Worm (Caenorhabditis elegans) whole organism, L1 larva: ENCODE data around the gene str-227.
"Not testable (repeated sequence)": the region's sequence is repeated elsewhere in the genome, so short reads cannot be mapped to it uniquely, and the experiment has no call there.

Source experiments
- C04F5.9 ChIP-seq: sonication (generic microtip); optimal IDR thresholded peaks from 2 replicates; lab custom pipeline; 2016; ENCODE audit warnings: missing genetic modification characterization, missing compliant biosample characterization
- F16B12.6 ChIP-seq: fragments of 150-350 bp; optimal IDR thresholded peaks from 2 replicates; lab custom pipeline; 2014; ENCODE audit warnings: missing biosample characterization, missing genetic modification characterization
- aha-1 ChIP-seq: fragments of 150-350 bp; optimal IDR thresholded peaks from 2 replicates; lab custom pipeline; 2014; ENCODE audit warnings: missing biosample characterization, missing genetic modification characterization
- alr-1 ChIP-seq: fragments of 200-800 bp; sonication (Bioruptor generic); optimal IDR thresholded peaks from 2 replicates; lab custom pipeline; 2018; ENCODE audit warnings: borderline replicate concordance, mild to moderate bottlenecking, missing genetic modification characterization, missing compliant biosample characterization
- ceh-82 ChIP-seq, 3 experiments: fragments of 150-350 bp in 1 of 3; sonication (generic microtip) in 2 of 3; optimal IDR thresholded peaks; 2 replicates each; lab custom pipeline; 2014 to 2017; ENCODE audit warnings: missing biosample characterization in 3 of 3, missing genetic modification characterization in 3 of 3
- ceh-90 ChIP-seq: sonication (generic microtip); optimal IDR thresholded peaks from 2 replicates; lab custom pipeline; 2016; ENCODE audit warnings: missing genetic modification characterization, missing compliant biosample characterization
- ces-1 ChIP-seq: fragments of 150-350 bp; optimal IDR thresholded peaks from 2 replicates; lab custom pipeline; 2014; ENCODE audit warnings: missing biosample characterization, missing genetic modification reagents, missing genetic modification characterization
- efl-1 ChIP-seq, 4 experiments: fragments of 150-350 bp; optimal IDR thresholded peaks in 3 of 4; peaks in 1 of 4; 1 replicate in 1 of 4; 2 replicates in 3 of 4; lab custom pipeline; 2014; ENCODE audit warnings: missing biosample characterization in 2 of 4, missing genetic modification characterization in 2 of 4, missing genetic modification reagents in 2 of 4
- fkh-10 ChIP-seq: sonication (generic microtip); optimal IDR thresholded peaks from 2 replicates; lab custom pipeline; 2017; ENCODE audit warnings: missing biosample characterization, missing genetic modification reagents, missing genetic modification characterization
- fkh-4 ChIP-seq: sonication (generic microtip); optimal IDR thresholded peaks from 2 replicates; lab custom pipeline; 2016; ENCODE audit warnings: missing compliant biosample characterization, missing genetic modification characterization, borderline replicate concordance
- fos-1 ChIP-seq: fragments of 150-350 bp; optimal IDR thresholded peaks from 2 replicates; lab custom pipeline; 2014; ENCODE audit warnings: missing biosample characterization, missing genetic modification characterization
- hlh-4 ChIP-seq: sonication (generic microtip); optimal IDR thresholded peaks from 2 replicates; lab custom pipeline; 2016; ENCODE audit warnings: mild to moderate bottlenecking, missing genetic modification characterization, missing compliant biosample characterization
- lir-3 ChIP-seq: sonication (generic microtip); optimal IDR thresholded peaks from 2 replicates; lab custom pipeline; 2016; ENCODE audit warnings: mild to moderate bottlenecking, missing genetic modification characterization, moderate library complexity, missing compliant biosample characterization; ENCODE audit not compliant: poor library complexity
- nhr-20 ChIP-seq: sonication (generic microtip); optimal IDR thresholded peaks from 2 replicates; lab custom pipeline; 2016; ENCODE audit warnings: mild to moderate bottlenecking, missing genetic modification characterization, missing compliant biosample characterization
- nhr-237 ChIP-seq: fragments of 150-350 bp; optimal IDR thresholded peaks from 2 replicates; lab custom pipeline; 2014; ENCODE audit warnings: missing biosample characterization, missing genetic modification characterization
- nhr-28 ChIP-seq: fragments of 150-350 bp; optimal IDR thresholded peaks from 2 replicates; lab custom pipeline; 2014; ENCODE audit warnings: missing biosample characterization, missing genetic modification characterization
- nhr-71 ChIP-seq: sonication (generic microtip); optimal IDR thresholded peaks from 2 replicates; lab custom pipeline; 2016; ENCODE audit warnings: mild to moderate bottlenecking, missing genetic modification characterization, moderate library complexity, missing compliant biosample characterization
- nhr-84 ChIP-seq: sonication (generic microtip); optimal IDR thresholded peaks from 2 replicates; lab custom pipeline; 2017; ENCODE audit warnings: missing biosample characterization, missing genetic modification characterization
- pax-3 ChIP-seq: fragments of 200-800 bp; sonication (Bioruptor generic); optimal IDR thresholded peaks from 2 replicates; lab custom pipeline; 2018; ENCODE audit warnings: mild to moderate bottlenecking, missing genetic modification characterization, moderate library complexity, missing compliant biosample characterization
- tbx-2 ChIP-seq: sonication (generic microtip); optimal IDR thresholded peaks from 2 replicates; lab custom pipeline; 2016; ENCODE audit warnings: missing genetic modification characterization, missing compliant biosample characterization
- unc-130 ChIP-seq: fragments of 150-350 bp; optimal IDR thresholded peaks from 2 replicates; lab custom pipeline; 2017; ENCODE audit warnings: missing biosample characterization, missing genetic modification characterization, inconsistent platforms
- unc-30 ChIP-seq: sonication (generic microtip); optimal IDR thresholded peaks from 2 replicates; lab custom pipeline; 2017; ENCODE audit warnings: missing biosample characterization, missing genetic modification characterization
- unc-98 ChIP-seq: fragments of 200-800 bp; sonication (Bioruptor generic); IDR thresholded peaks from 2 replicates; pipeline ENCODE4 v1.3.6; 2022; ENCODE audit warnings: missing genetic modification characterization, missing compliant biosample characterization
- ztf-4 ChIP-seq: fragments of 150-350 bp; optimal IDR thresholded peaks from 2 replicates; lab custom pipeline; 2014; ENCODE audit warnings: missing biosample characterization, missing genetic modification characterization

str-227 gene

DNA sequence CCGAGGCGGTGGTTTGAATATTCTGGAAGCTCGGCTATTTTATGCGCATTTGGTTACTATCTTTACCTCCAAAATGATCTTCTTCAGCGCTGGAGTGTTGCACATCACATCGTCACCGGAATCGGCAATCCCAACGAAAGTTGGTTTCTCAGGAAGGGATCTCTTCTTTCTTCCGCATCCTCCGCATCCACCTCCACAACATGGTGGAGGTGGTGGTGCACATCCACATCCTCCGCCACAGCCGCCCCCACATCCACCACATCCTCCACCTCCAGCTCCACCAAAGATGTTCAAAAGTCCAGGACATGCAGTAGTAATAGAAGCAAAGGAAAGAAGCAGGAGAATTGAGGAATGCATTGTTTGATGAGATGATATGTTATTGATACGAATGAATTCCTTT is 39.4 kb downstream of the str-227 start, which contains the start of gene grl-31:
Gene grl-31, minus strand, starts transcription at position 357 of the 400 bp plus-strand sequence.
- TF ChIP-seq hlh-4 (tag; lab: Kevin White, UChicago) (no peak), ces-1 (no peak), lir-3 (tag; lab: Kevin White, UChicago) (no peak), unc-98 (GFP tag; lab: Robert Waterston, UW) (no peak), unc-30 (no peak), unc-130 (no peak), ztf-4 (no peak), nhr-84 (tag; lab: Kevin White, UChicago) (no peak), nhr-237 (no peak), fkh-10 (GFP tag; lab: Kevin White, UChicago) (no peak), aha-1 (tag; lab: Kevin White, UChicago) (no peak), pax-3 (tag; lab: Kevin White, UChicago) (no peak), tbx-2 (tag; lab: Kevin White, UChicago) (no peak), nhr-71 (no peak), nhr-28 (tag; lab: Kevin White, UChicago) (no peak), C04F5.9 (tag; lab: Kevin White, UChicago) (no peak), fkh-4 (tag; lab: Kevin White, UChicago) (no peak), fos-1 (tag; lab: Kevin White, UChicago) (no peak)

DNA sequence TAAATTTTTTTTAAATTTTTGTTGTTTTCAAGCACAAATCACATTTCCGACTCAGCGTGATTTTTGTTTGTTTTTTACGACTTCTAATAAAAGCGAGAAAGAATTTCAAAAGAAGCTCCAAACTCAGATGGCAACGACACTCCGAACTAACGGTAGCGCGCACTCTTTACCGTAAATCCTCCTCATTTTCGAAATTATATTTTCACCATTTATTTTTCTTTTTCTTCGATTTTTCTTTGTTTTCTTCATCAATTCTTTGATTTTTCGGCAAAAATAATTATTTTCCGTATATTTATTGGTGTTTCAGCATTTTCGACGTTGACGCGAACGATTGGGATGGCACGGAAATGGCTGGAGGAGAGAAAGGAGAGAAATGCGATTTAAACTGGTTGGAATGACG is 40.8 kb downstream of the str-227 start, which contains the start of gene T24A6.1:
Gene T24A6.1, plus strand, starts transcription at position 301 of the 400 bp plus-strand sequence.
- TF ChIP-seq efl-1 (optimal IDR thresholded peaks at IDR 0.05; lab: Kevin White, UChicago); efl-1 (GFP tag; optimal IDR thresholded peaks at IDR 0.05 in 1 of 2; lab: Kevin White, UChicago); aha-1 (tag; lab: Kevin White, UChicago); F16B12.6 (tag; lab: Kevin White, UChicago): not testable (repeated sequence)
- TF ChIP-seq, all 84 proteins: peak for 0; not testable (repeated sequence) for 84

DNA sequence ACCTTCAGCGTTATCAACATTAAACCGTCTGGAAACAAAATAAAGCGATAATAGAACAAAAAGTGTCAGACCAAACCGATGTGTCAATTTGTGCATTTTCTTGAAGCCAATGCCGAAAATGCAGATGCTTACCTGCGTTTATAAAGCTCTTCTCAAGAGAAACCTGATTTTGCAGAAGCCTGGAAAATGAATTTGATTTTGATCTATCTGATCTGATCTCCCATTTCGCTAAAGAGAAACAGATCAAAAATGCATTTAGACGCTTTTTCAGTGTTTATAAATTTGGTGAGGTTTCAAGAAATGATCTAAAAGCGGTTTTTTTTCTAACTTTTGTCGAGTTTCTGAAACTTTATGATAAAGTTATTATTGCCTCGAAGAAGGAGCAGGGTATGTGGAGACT is 44.8 kb downstream of the str-227 start, which contains the start of gene T24A6.16:
Gene T24A6.16, minus strand, starts transcription at position 101 of the 400 bp plus-strand sequence.
- TF ChIP-seq nhr-20 (tag; lab: Kevin White, UChicago); ceh-90 (tag; lab: Kevin White, UChicago); ceh-82 (tag; optimal IDR thresholded peaks at IDR 0.05; lab: Kevin White, UChicago): not testable (repeated sequence)

DNA sequence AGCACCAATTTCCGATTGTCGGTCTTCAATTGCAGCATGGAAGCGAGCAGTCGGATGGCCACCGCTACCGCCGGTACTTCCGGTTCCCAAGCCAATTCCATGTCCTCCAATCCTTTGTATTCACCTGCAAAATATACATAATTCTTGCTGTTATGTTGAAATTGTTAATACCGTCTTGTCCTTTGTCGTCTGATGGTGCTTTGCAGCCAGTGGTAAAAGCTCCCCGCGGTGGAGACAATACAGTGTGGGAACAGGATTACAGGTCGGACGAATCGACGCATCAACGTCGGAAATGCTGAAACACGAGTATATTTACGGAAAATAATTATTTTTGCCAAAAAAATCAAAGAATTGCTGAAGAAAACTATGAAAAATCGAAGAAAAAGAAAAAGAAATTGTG is 46.3 kb downstream of the str-227 start, which contains the start of gene T24A6.17:
Gene T24A6.17, minus strand, starts transcription at position 101 of the 400 bp plus-strand sequence.
- not testable (repeated sequence) for TF ChIP-seq fkh-4, alr-1, F16B12.6 (tag; lab: Kevin White, UChicago)
